Worm (Caenorhabditis elegans): ENCODE results near the gene Y61A9LA.3.
A peak's percentile ranks its signal among the peaks of the same experiment; 100 is the strongest.

Gene Y61A9LA.3

DNA sequence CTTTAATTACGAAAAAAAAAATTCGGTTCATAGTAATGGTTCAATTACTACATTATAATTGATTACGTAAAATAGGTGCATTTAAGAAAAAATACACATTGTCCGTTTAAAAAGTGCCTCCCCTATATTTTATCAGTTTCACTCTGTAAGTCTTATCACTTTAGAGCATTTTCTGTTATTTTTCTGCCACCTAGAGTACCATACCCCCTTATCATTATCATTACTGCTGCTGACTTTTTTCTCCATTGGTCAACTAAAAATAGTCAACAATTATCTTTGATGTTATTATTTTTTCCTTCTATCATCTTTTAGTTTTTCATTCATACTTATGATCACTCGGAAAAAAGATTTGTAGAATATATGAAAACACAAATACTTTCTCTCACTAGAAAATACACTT is 27.6 kb downstream of the Y61A9LA.3 start:
- no peak for TF ChIP-seq aly-1 (tag; optimal IDR thresholded peaks at IDR 0.05)
- no peak for TF ChIP-seq ceh-13 (GFP tag; optimal IDR thresholded peaks at IDR 0.05)
- no peak for TF ChIP-seq ama-1 (optimal IDR thresholded peaks at IDR 0.05)
- no peak for TF ChIP-seq hmg-4 (GFP tag; optimal IDR thresholded peaks at IDR 0.05)
- no peak for TF ChIP-seq ceh-36 (tag; optimal IDR thresholded peaks at IDR 0.05)
- TF ChIP-seq ets-7 (tag; optimal IDR thresholded peaks at IDR 0.05) = no peak
- TF ChIP-seq flt-1 (GFP tag; IDR thresholded peaks at IDR 0.05) = no peak
- no peak for TF ChIP-seq tra-4 (tag; optimal IDR thresholded peaks at IDR 0.05)
- TF ChIP-seq tbx-37 (GFP tag; conservative IDR thresholded peaks at IDR 0.05) = no peak
- no peak for TF ChIP-seq F13C5.2 (tag; optimal IDR thresholded peaks at IDR 0.05)
- no peak for TF ChIP-seq B0310.2 (tag; optimal IDR thresholded peaks at IDR 0.05)
- TF ChIP-seq scrt-1 (GFP tag; IDR thresholded peaks at IDR 0.05) = no peak
- no peak for TF ChIP-seq hnd-1 (tag; optimal IDR thresholded peaks at IDR 0.05)
- no peak for TF ChIP-seq tbx-11 (GFP tag; IDR thresholded peaks at IDR 0.05)
- TF ChIP-seq pes-1 (GFP tag; IDR thresholded peaks at IDR 0.05) = no peak
- TF ChIP-seq hmbx-1 (tag; optimal IDR thresholded peaks at IDR 0.05) = no peak
- no peak for TF ChIP-seq sea-1 (GFP tag; conservative IDR thresholded peaks at IDR 0.05)

DNA sequence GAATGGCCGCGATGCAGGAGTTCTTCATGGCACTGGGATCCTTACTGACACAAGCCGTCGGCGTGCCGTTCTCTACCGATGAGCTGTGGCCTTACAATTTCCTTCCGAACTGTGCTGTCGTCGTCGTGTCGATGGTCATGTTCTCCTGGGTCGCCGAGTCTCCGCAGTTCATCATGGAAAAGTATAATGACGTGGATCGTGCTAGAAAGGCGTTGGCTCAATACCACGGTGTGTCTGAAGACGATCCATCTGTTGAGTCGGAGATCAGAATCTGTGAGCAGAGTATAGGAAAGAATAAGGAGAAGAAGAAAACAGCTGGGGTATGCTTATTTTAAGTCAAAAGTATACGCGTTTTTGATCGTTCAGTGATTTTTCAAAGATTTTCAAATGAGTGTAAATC is 28.3 kb downstream of the Y61A9LA.3 start:
- TF ChIP-seq F13C5.2 (tag; optimal IDR thresholded peaks at IDR 0.05) = no peak
- no peak for TF ChIP-seq hmbx-1 (tag; optimal IDR thresholded peaks at IDR 0.05)
- no peak for TF ChIP-seq flt-1 (GFP tag; IDR thresholded peaks at IDR 0.05)

DNA sequence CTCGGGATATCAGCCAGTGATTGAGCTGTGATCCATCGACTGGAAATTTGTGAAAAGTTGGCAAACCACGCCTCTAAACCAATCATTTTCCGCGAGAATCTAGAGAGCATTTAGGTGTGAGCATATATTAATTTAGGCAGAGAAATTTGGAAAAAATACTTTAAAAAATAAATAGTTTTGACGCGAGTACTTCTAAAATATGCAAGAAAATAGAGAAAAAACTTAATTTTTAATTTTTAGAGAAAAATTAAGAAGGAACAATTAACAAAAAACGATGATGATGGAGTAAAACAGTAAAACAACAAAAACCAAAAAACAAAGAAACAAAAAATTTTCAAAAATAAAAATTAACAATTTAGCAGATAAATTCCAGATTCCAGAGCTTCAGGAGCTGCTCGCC is 35.9 kb downstream of the Y61A9LA.3 start, which contains the start of gene txt-6:
TSS of gene txt-6 (minus strand) at position 101 of the 400 bp plus-strand sequence.
- no peak for TF ChIP-seq pes-1 (GFP tag; IDR thresholded peaks at IDR 0.05)
- no peak for TF ChIP-seq hmbx-1 (tag; optimal IDR thresholded peaks at IDR 0.05)
- no peak for TF ChIP-seq flt-1 (GFP tag; IDR thresholded peaks at IDR 0.05)
- TF ChIP-seq hmg-4 (GFP tag; optimal IDR thresholded peaks at IDR 0.05) = no peak
- no peak for TF ChIP-seq aly-1 (tag; optimal IDR thresholded peaks at IDR 0.05)
- TF ChIP-seq tbx-37 (GFP tag; conservative IDR thresholded peaks at IDR 0.05) = no peak
- TF ChIP-seq ceh-13 (GFP tag; optimal IDR thresholded peaks at IDR 0.05) = no peak
- no peak for TF ChIP-seq F13C5.2 (tag; optimal IDR thresholded peaks at IDR 0.05)
- no peak for TF ChIP-seq scrt-1 (GFP tag; IDR thresholded peaks at IDR 0.05)
- no peak for TF ChIP-seq hnd-1 (tag; optimal IDR thresholded peaks at IDR 0.05)
- TF ChIP-seq tra-4 (tag; optimal IDR thresholded peaks at IDR 0.05) = no peak
- no peak for TF ChIP-seq ceh-36 (tag; optimal IDR thresholded peaks at IDR 0.05)
- no peak for TF ChIP-seq tbx-11 (GFP tag; IDR thresholded peaks at IDR 0.05)
- no peak for TF ChIP-seq ets-7 (tag; optimal IDR thresholded peaks at IDR 0.05)
- TF ChIP-seq B0310.2 (tag; optimal IDR thresholded peaks at IDR 0.05) = no peak
- no peak for TF ChIP-seq sea-1 (GFP tag; conservative IDR thresholded peaks at IDR 0.05)

ce11 chrV:4615802-4616201 is 44.9 kb downstream of the Y61A9LA.3 start, which contains the start of the genes Y61A9LA.10 and F54D11.4:
TSS of gene Y61A9LA.10 (minus strand) at chrV:4615817.
TSS of gene F54D11.4 (plus strand) at chrV:4616151.
- no peak for TF ChIP-seq aly-1 (tag; optimal IDR thresholded peaks at IDR 0.05)
- TF ChIP-seq F13C5.2 (tag; optimal IDR thresholded peaks at IDR 0.05) = peak; percentile 11
- no peak for TF ChIP-seq tra-4 (tag; optimal IDR thresholded peaks at IDR 0.05)
- TF ChIP-seq ceh-36 (tag; optimal IDR thresholded peaks at IDR 0.05) = no peak
- no peak for TF ChIP-seq hmbx-1 (tag; optimal IDR thresholded peaks at IDR 0.05)
- no peak for TF ChIP-seq flt-1 (GFP tag; IDR thresholded peaks at IDR 0.05)
- TF ChIP-seq scrt-1 (GFP tag; IDR thresholded peaks at IDR 0.05) = no peak
- TF ChIP-seq ets-7 (tag; optimal IDR thresholded peaks at IDR 0.05) = no peak
- TF ChIP-seq pes-1 (GFP tag; IDR thresholded peaks at IDR 0.05) = no peak

DNA sequence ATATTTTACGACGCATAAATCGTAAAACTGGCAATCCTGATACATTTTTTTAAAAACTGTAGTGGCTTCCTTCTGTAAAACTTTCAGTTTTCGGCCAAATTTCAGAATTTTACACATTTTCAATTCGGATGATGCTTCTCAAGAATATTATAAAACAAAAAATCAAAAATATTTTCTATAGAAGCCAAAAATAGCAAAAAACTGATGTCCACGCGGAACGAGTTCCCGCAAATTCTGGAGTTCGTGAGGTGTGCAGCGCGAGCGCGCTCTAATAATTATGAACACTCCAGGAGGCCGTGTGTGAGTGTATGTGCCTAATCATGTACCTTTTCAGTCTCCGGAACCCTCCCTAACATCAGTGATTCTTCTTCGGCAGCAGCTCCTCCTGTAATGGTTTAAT is 46.3 kb downstream of the Y61A9LA.3 start, which contains the start of gene sumv-2:
TSS of gene sumv-2 (plus strand) at position 301 of the 400 bp plus-strand sequence.
- TF ChIP-seq scrt-1 (GFP tag; IDR thresholded peaks at IDR 0.05) (no peak), ceh-13 (GFP tag; optimal IDR thresholded peaks at IDR 0.05) (no peak)

- TF ChIP-seq scrt-1 (GFP tag; IDR thresholded peaks at IDR 0.05) (no peak), ceh-36 (tag; optimal IDR thresholded peaks at IDR 0.05) (no peak), aly-1 (tag; optimal IDR thresholded peaks at IDR 0.05) (no peak), ceh-13 (GFP tag; optimal IDR thresholded peaks at IDR 0.05) (no peak), pes-1 (GFP tag; IDR thresholded peaks at IDR 0.05) (no peak), tra-4 (tag; optimal IDR thresholded peaks at IDR 0.05) (no peak), ets-7 (tag; optimal IDR thresholded peaks at IDR 0.05) (no peak), ama-1 (optimal IDR thresholded peaks at IDR 0.05) (no peak)
These were observed 52.6 kb downstream of the Y61A9LA.3 start for ce11 chrV:4623535-4623934.

DNA sequence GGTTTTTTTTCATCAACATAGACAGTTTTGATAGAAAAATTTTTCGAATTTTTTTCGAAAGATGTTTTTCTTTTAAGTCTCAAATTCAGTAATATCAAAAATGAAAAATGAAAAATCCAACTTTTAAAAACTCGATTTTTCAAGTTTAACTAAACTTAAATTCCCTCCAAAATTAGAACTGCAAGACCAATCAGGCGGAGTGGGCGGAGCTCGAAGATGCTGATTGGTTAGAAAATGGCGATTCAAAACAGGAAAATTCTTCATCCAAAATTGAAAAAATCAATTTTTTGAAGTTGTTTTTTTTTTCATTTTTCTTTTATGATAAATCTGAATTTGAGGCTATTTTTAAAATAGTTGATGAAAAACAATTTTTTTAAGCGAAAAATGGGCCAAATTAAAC is 53.8 kb downstream of the Y61A9LA.3 start:
- TF ChIP-seq hnd-1 (tag; optimal IDR thresholded peaks at IDR 0.05) = no peak
- no peak for TF ChIP-seq tra-4 (tag; optimal IDR thresholded peaks at IDR 0.05)
- no peak for TF ChIP-seq scrt-1 (GFP tag; IDR thresholded peaks at IDR 0.05)
- TF ChIP-seq pes-1 (GFP tag; IDR thresholded peaks at IDR 0.05) = no peak
- TF ChIP-seq ets-7 (tag; optimal IDR thresholded peaks at IDR 0.05) = no peak
- no peak for TF ChIP-seq aly-1 (tag; optimal IDR thresholded peaks at IDR 0.05)
- TF ChIP-seq B0310.2 (tag; optimal IDR thresholded peaks at IDR 0.05) = no peak
- no peak for TF ChIP-seq F13C5.2 (tag; optimal IDR thresholded peaks at IDR 0.05)
- TF ChIP-seq sea-1 (GFP tag; conservative IDR thresholded peaks at IDR 0.05) = no peak
- no peak for TF ChIP-seq hmg-4 (GFP tag; optimal IDR thresholded peaks at IDR 0.05)
- TF ChIP-seq tbx-11 (GFP tag; IDR thresholded peaks at IDR 0.05) = no peak
- no peak for TF ChIP-seq hmbx-1 (tag; optimal IDR thresholded peaks at IDR 0.05)
- no peak for TF ChIP-seq ama-1 (optimal IDR thresholded peaks at IDR 0.05)
- TF ChIP-seq ceh-13 (GFP tag; optimal IDR thresholded peaks at IDR 0.05) = no peak
- no peak for TF ChIP-seq tbx-37 (GFP tag; conservative IDR thresholded peaks at IDR 0.05)
- no peak for TF ChIP-seq ceh-36 (tag; optimal IDR thresholded peaks at IDR 0.05)
- TF ChIP-seq flt-1 (GFP tag; IDR thresholded peaks at IDR 0.05) = no peak

ce11 chrV:4626344-4626743 is 55.4 kb downstream of the Y61A9LA.3 start:
- TF ChIP-seq F13C5.2 (tag; optimal IDR thresholded peaks at IDR 0.05) (no peak), pes-1 (GFP tag; IDR thresholded peaks at IDR 0.05) (no peak), hnd-1 (tag; optimal IDR thresholded peaks at IDR 0.05) (no peak), ets-7 (tag; optimal IDR thresholded peaks at IDR 0.05) (no peak), tbx-11 (GFP tag; IDR thresholded peaks at IDR 0.05) (no peak), flt-1 (GFP tag; IDR thresholded peaks at IDR 0.05) (no peak), aly-1 (tag; optimal IDR thresholded peaks at IDR 0.05) (no peak), tra-4 (tag; optimal IDR thresholded peaks at IDR 0.05) (no peak), ama-1 (optimal IDR thresholded peaks at IDR 0.05) (no peak), tbx-37 (GFP tag; conservative IDR thresholded peaks at IDR 0.05) (no peak), ceh-36 (tag; optimal IDR thresholded peaks at IDR 0.05) (no peak), hmg-4 (GFP tag; optimal IDR thresholded peaks at IDR 0.05) (no peak), ceh-13 (GFP tag; optimal IDR thresholded peaks at IDR 0.05) (no peak), scrt-1 (GFP tag; IDR thresholded peaks at IDR 0.05) (no peak), B0310.2 (tag; optimal IDR thresholded peaks at IDR 0.05) (no peak), hmbx-1 (tag; optimal IDR thresholded peaks at IDR 0.05) (no peak), sea-1 (GFP tag; conservative IDR thresholded peaks at IDR 0.05) (no peak)
